Fruit fly (Drosophila melanogaster) whole organism, embryonic: ENCODE measurements around the gene CG33299.
A peak's percentile ranks its signal among the peaks of the same experiment; 100 is the strongest.

Experiments used
- B-H1 ChIP-seq: fragments of 200-800 bp; sonication (Bioruptor generic); IDR thresholded peaks from 3 replicates; pipeline ENCODE4 v1.3.6; 2022; ENCODE audit warnings: missing biosample characterization, missing genetic modification characterization
- BtbVII ChIP-seq: fragments of 200-800 bp; sonication (Bioruptor generic); optimal IDR thresholded peaks from 3 replicates; lab custom pipeline; 2017; ENCODE audit warnings: missing biosample characterization, mild to moderate bottlenecking, missing genetic modification characterization
- C15 ChIP-seq: fragments of 200-800 bp; sonication (Bioruptor generic); IDR thresholded peaks from 3 replicates; pipeline ENCODE4 v1.3.6; 2022; ENCODE audit warnings: missing biosample characterization, missing genetic modification characterization
- CG10321 ChIP-seq: fragments of 200-800 bp; sonication (Bioruptor generic); IDR thresholded peaks from 2 replicates; pipeline ENCODE4 v1.3.6; 2022; ENCODE audit warnings: missing biosample characterization, missing genetic modification characterization
- CG12155 ChIP-seq: fragments of 200-800 bp; sonication (Bioruptor generic); optimal IDR thresholded peaks from 3 replicates; lab custom pipeline; 2016; ENCODE audit warnings: missing biosample characterization, missing genetic modification characterization
- CG13296 ChIP-seq: fragments of 200-800 bp; sonication (Bioruptor generic); optimal IDR thresholded peaks from 3 replicates; lab custom pipeline; 2018; ENCODE audit warnings: missing biosample characterization, mild to moderate bottlenecking, missing genetic modification characterization
- CG15696 ChIP-seq: fragments of 200-800 bp; sonication (Bioruptor generic); optimal IDR thresholded peaks from 2 replicates; lab custom pipeline; 2019; ENCODE audit warnings: missing biosample characterization, mild to moderate bottlenecking, missing genetic modification characterization, moderate library complexity
- CG1602 ChIP-seq: fragments of 200-800 bp; sonication (Bioruptor generic); optimal IDR thresholded peaks from 3 replicates; lab custom pipeline; 2016; ENCODE audit warnings: missing biosample characterization, missing genetic modification characterization
- CG16779 ChIP-seq: fragments of 200-800 bp; sonication (Bioruptor generic); IDR thresholded peaks from 2 replicates; pipeline ENCODE4 v1.3.6; 2022; ENCODE audit warnings: missing biosample characterization, missing genetic modification characterization
- CG16813 ChIP-seq: fragments of 200-800 bp; sonication (Bioruptor generic); IDR thresholded peaks from 3 replicates; pipeline ENCODE4 v1.3.6; 2022; ENCODE audit warnings: missing biosample characterization, missing genetic modification characterization; ENCODE audit not compliant: partially characterized antibody
- CG16863 ChIP-seq: fragments of 200-800 bp; sonication (Bioruptor generic); optimal IDR thresholded peaks from 3 replicates; lab custom pipeline; 2016; ENCODE audit warnings: missing biosample characterization, missing genetic modification characterization
- CG1792 ChIP-seq: fragments of 200-800 bp; sonication (Bioruptor generic); optimal IDR thresholded peaks from 2 replicates; lab custom pipeline; 2016; ENCODE audit warnings: missing biosample characterization, missing genetic modification characterization
- CG2202 ChIP-seq: fragments of 200-800 bp; sonication (Bioruptor generic); optimal IDR thresholded peaks from 2 replicates; lab custom pipeline; 2018; ENCODE audit warnings: missing biosample characterization, mild to moderate bottlenecking, missing genetic modification characterization
- CG2712 ChIP-seq: fragments of 200-800 bp; optimal IDR thresholded peaks from 3 replicates; lab custom pipeline; 2019; ENCODE audit warnings: missing biosample characterization, mild to moderate bottlenecking, missing genetic modification characterization, moderate library complexity
- CG34422 ChIP-seq: fragments of 200-800 bp; sonication (Bioruptor generic); IDR thresholded peaks from 3 replicates; pipeline ENCODE4 v1.3.6; 2022; ENCODE audit warnings: missing biosample characterization, missing genetic modification characterization
- CG4404 ChIP-seq: fragments of 200-800 bp; sonication (Bioruptor generic); IDR thresholded peaks from 2 replicates; pipeline ENCODE4 v1.3.6; 2022; ENCODE audit warnings: missing biosample characterization, missing genetic modification characterization
- CG5180 ChIP-seq: fragments of 200-800 bp; sonication (Bioruptor generic); optimal IDR thresholded peaks from 3 replicates; lab custom pipeline; 2017; ENCODE audit warnings: missing biosample characterization, missing genetic modification characterization, mild to moderate bottlenecking, moderate library complexity, missing genetic modification reagents
- CG6272 ChIP-seq: fragments of 200-800 bp; sonication (Bioruptor generic); IDR thresholded peaks from 2 replicates; pipeline ENCODE4 v1.3.6; 2022; ENCODE audit warnings: missing biosample characterization, missing genetic modification characterization
- CG8281 ChIP-seq: fragments of 200-800 bp; sonication (Bioruptor generic); optimal IDR thresholded peaks from 2 replicates; lab custom pipeline; 2018; ENCODE audit warnings: missing biosample characterization, mild to moderate bottlenecking, missing genetic modification characterization, moderate library complexity
- CG9437 ChIP-seq: fragments of 200-800 bp; sonication (Bioruptor generic); optimal IDR thresholded peaks from 2 replicates; lab custom pipeline; 2018; ENCODE audit warnings: missing biosample characterization, mild to moderate bottlenecking, missing genetic modification characterization
- CkIIα-i1 ChIP-seq: fragments of 200-800 bp; sonication (Bioruptor generic); IDR thresholded peaks from 2 replicates; pipeline ENCODE4 v1.3.6; 2022; ENCODE audit warnings: missing biosample characterization, missing genetic modification characterization
- CoRest ChIP-seq: fragments of 200-800 bp; sonication (Bioruptor generic); optimal IDR thresholded peaks from 3 replicates; lab custom pipeline; 2018; ENCODE audit warnings: missing biosample characterization, mild to moderate bottlenecking, missing genetic modification characterization, moderate library complexity
- D19B ChIP-seq: fragments of 200-800 bp; sonication (Bioruptor generic); optimal IDR thresholded peaks from 2 replicates; lab custom pipeline; 2017; ENCODE audit warnings: missing biosample characterization, mild to moderate bottlenecking, missing genetic modification characterization
- Drgx ChIP-seq: fragments of 200-800 bp; sonication (Bioruptor generic); IDR thresholded peaks from 2 replicates; pipeline ENCODE4 v1.3.6; 2022; ENCODE audit warnings: missing biosample characterization, missing genetic modification characterization
- Elba2 ChIP-seq: fragments of 200-800 bp; sonication (Bioruptor generic); optimal IDR thresholded peaks from 3 replicates; lab custom pipeline; 2016; ENCODE audit warnings: missing biosample characterization, missing genetic modification characterization
- Ets65A ChIP-seq: fragments of 200-800 bp; sonication (Bioruptor generic); peaks from one replicate; lab custom pipeline; 2016; ENCODE audit warnings: missing biosample characterization, missing genetic modification characterization
- H2.0 ChIP-seq: fragments of 200-800 bp; sonication (Bioruptor generic); IDR thresholded peaks from 2 replicates; pipeline ENCODE4 v1.3.6; 2022; ENCODE audit warnings: missing biosample characterization, missing genetic modification characterization
- HLH4C ChIP-seq: fragments of 200-800 bp; sonication (Bioruptor generic); IDR thresholded peaks from 3 replicates; pipeline ENCODE4 v1.3.6; 2022; ENCODE audit warnings: missing biosample characterization, missing genetic modification characterization; ENCODE audit not compliant: partially characterized antibody
- Mad ChIP-seq: fragments of 200-800 bp; sonication (Bioruptor generic); optimal IDR thresholded peaks from 2 replicates; lab custom pipeline; 2016; ENCODE audit warnings: missing biosample characterization, missing genetic modification characterization
- Rfx ChIP-seq: fragments of 200-800 bp; sonication (Bioruptor generic); IDR thresholded peaks from 2 replicates; pipeline ENCODE4 v1.3.6; 2022; ENCODE audit warnings: missing biosample characterization, missing genetic modification characterization
- Tbp ChIP-seq: fragments of >200 bp; optimal IDR thresholded peaks from 2 replicates; lab custom pipeline; 2018; ENCODE audit warnings: missing biosample characterization, missing genetic modification characterization
- Vsx1 ChIP-seq: fragments of 200-800 bp; sonication (Bioruptor generic); optimal IDR thresholded peaks from 2 replicates; lab custom pipeline; 2017; ENCODE audit warnings: missing biosample characterization, mild to moderate bottlenecking, missing genetic modification characterization, missing genetic modification reagents
- ase ChIP-seq: fragments of 200-800 bp; sonication (Bioruptor generic); IDR thresholded peaks from 3 replicates; pipeline ENCODE4 v1.3.6; 2022; ENCODE audit warnings: missing biosample characterization, missing genetic modification characterization
- dati ChIP-seq: fragments of 200-800 bp; sonication (Bioruptor generic); IDR thresholded peaks from 2 replicates; pipeline ENCODE4 v1.3.6; 2022; ENCODE audit warnings: missing biosample characterization, missing genetic modification characterization
- dmrt99B ChIP-seq: fragments of 200-800 bp; sonication (Bioruptor generic); optimal IDR thresholded peaks from 2 replicates; lab custom pipeline; 2018; ENCODE audit warnings: missing biosample characterization, mild to moderate bottlenecking, missing genetic modification characterization, moderate library complexity
- emc ChIP-seq: fragments of 200-800 bp; sonication (Bioruptor generic); optimal IDR thresholded peaks from 2 replicates; lab custom pipeline; 2016; ENCODE audit warnings: missing biosample characterization, missing genetic modification characterization
- eyg ChIP-seq: fragments of 200-800 bp; sonication (Bioruptor generic); optimal IDR thresholded peaks from 3 replicates; lab custom pipeline; 2016; ENCODE audit warnings: missing biosample characterization, missing genetic modification characterization
- fru ChIP-seq: fragments of >200 bp; optimal IDR thresholded peaks from 2 replicates; lab custom pipeline; 2017
- fu2 ChIP-seq: fragments of 200-800 bp; sonication (Bioruptor generic); optimal IDR thresholded peaks from 2 replicates; lab custom pipeline; 2016; ENCODE audit warnings: missing biosample characterization, missing genetic modification characterization
- grn ChIP-seq: fragments of 200-800 bp; sonication (Bioruptor generic); optimal IDR thresholded peaks from 3 replicates; lab custom pipeline; 2017; ENCODE audit warnings: missing biosample characterization, missing genetic modification characterization
- h ChIP-seq: fragments of >200 bp; optimal IDR thresholded peaks from 2 replicates; lab custom pipeline; 2017
- lola ChIP-seq, 3 experiments: fragments of >200 bp in 2 of 3; fragments of 200-800 bp in 1 of 3; sonication (Bioruptor generic) in 1 of 3; optimal IDR thresholded peaks; 2 replicates each; lab custom pipeline; 2017 to 2019; ENCODE audit warnings: missing biosample characterization in 3 of 3, missing genetic modification characterization in 3 of 3, mild to moderate bottlenecking in 1 of 3, moderate library complexity in 1 of 3
- org-1 ChIP-seq: fragments of 200-800 bp; sonication (Bioruptor generic); optimal IDR thresholded peaks from 2 replicates; lab custom pipeline; 2017; ENCODE audit warnings: missing biosample characterization, missing genetic modification characterization
- otp ChIP-seq: fragments of 200-800 bp; sonication (Bioruptor generic); IDR thresholded peaks from 3 replicates; pipeline ENCODE4, ENCODE4 v1.3.6; 2022; ENCODE audit warnings: missing biosample characterization, missing genetic modification characterization
- pan ChIP-seq, 4 experiments: fragments of >200 bp in 3 of 4; fragments of 200-800 bp in 1 of 4; sonication (Bioruptor generic) in 1 of 4; optimal IDR thresholded peaks in 3 of 4; IDR thresholded peaks in 1 of 4; 2 replicates each; pipeline versions ENCODE4 v1.3.6 to Lab custom; 2017 to 2022; ENCODE audit warnings: missing biosample characterization in 2 of 4, missing genetic modification characterization in 2 of 4, mixed read lengths in 1 of 4
- pfk ChIP-seq: fragments of 200-800 bp; sonication (Bioruptor generic); optimal IDR thresholded peaks from 2 replicates; lab custom pipeline; 2018; ENCODE audit warnings: missing biosample characterization, mild to moderate bottlenecking, missing genetic modification characterization, moderate library complexity
- pzg ChIP-seq: fragments of 200-800 bp; sonication (Bioruptor generic); optimal IDR thresholded peaks from 3 replicates; lab custom pipeline; 2018; ENCODE audit warnings: missing biosample characterization, mild to moderate bottlenecking, missing genetic modification characterization, moderate library complexity
- ranshi ChIP-seq: fragments of 200-800 bp; sonication (Bioruptor generic); IDR thresholded peaks from 2 replicates; pipeline ENCODE4 v1.3.6; 2022; ENCODE audit warnings: missing biosample characterization, missing genetic modification characterization
- row ChIP-seq: fragments of 200-800 bp; sonication (Bioruptor generic); IDR thresholded peaks from 3 replicates; pipeline ENCODE4 v1.3.6; 2022; ENCODE audit warnings: missing biosample characterization, missing genetic modification characterization
- sens ChIP-seq: fragments of 200-800 bp; sonication (Bioruptor generic); peaks from one replicate; lab custom pipeline; 2016; ENCODE audit warnings: missing biosample characterization, missing genetic modification characterization
- slou ChIP-seq: fragments of 200-800 bp; sonication (Bioruptor generic); optimal IDR thresholded peaks from 3 replicates; lab custom pipeline; 2016; ENCODE audit warnings: missing biosample characterization, missing genetic modification characterization

The CG33299 gene

dm6 chr2L:9633811-9634436 lies 22.5 kb upstream of the CG33299 start, which contains the start of gene Apoltp (continued):
- TF ChIP-seq CG5180 (GFP tag; lab: Kevin White, UChicago): peak; percentile 45
- peak; percentile 64 for TF ChIP-seq CoRest (tag; lab: Kevin White, UChicago)
- TF ChIP-seq pzg: no peak
- TF ChIP-seq Vsx1 (GFP tag; lab: Kevin White, UChicago): peak; percentile 14
- peak; percentile 19 for TF ChIP-seq CG8281 (tag; lab: Kevin White, UChicago)
- peak; percentile 15 for TF ChIP-seq pfk (GFP tag; lab: Kevin White, UChicago)
- peak; percentile 63 for TF ChIP-seq D19B (GFP tag; lab: Kevin White, UChicago)
- TF ChIP-seq fu2 (GFP tag; lab: Kevin White, UChicago): no peak
- peak; percentile 76 for TF ChIP-seq BtbVII (GFP tag; lab: Kevin White, UChicago)
- TF ChIP-seq pan (optimal IDR thresholded peaks at IDR 0.05; lab: Kevin White, UChicago): no peak
- TF ChIP-seq pan (GFP tag; optimal IDR thresholded peaks at IDR 0.05 in 1 of 2, IDR thresholded peaks at IDR 0.05 in 1 of 2): peak in 1 of 2 experiments; percentile 71
- no peak for TF ChIP-seq h (lab: Kevin White, UChicago)
- TF ChIP-seq CkIIα-i1: no peak
- peak; percentile 94 for TF ChIP-seq Ets65A
- peak; percentile 52; the same call in 1 of the 3 replicates for TF ChIP-seq CG34422 (GFP tag; lab: Robert Waterston, UW)
- no peak for TF ChIP-seq Mad (GFP tag; lab: Kevin White, UChicago)
- peak; percentile 52; the same call in 1 of the 2 replicates for TF ChIP-seq CG16779
- peak; percentile 17; the same call in 2 of the 3 replicates for TF ChIP-seq ase (GFP tag; lab: Robert Waterston, UW)
- no peak for TF ChIP-seq CG1602
- TF ChIP-seq B-H1 (GFP tag; lab: Robert Waterston, UW): peak; percentile 55; the same call in 2 of the 3 replicates
- TF ChIP-seq Rfx (GFP tag; lab: Robert Waterston, UW): peak; percentile 78
- peak; percentile 83 for TF ChIP-seq dmrt99B (tag; lab: Kevin White, UChicago)
- TF ChIP-seq CG15696 (tag; lab: Kevin White, UChicago): peak; percentile 38
- TF ChIP-seq org-1 (GFP tag; lab: Kevin White, UChicago): peak; percentile 63
- 0 out of 3 replicates have a peak, but pooled peaks have one; percentile 20 for TF ChIP-seq otp (GFP tag; lab: Robert Waterston, UW)
- no peak for TF ChIP-seq CG9437 (GFP tag; lab: Kevin White, UChicago)
- 0 out of 3 replicates have a peak, but pooled peaks have one; percentile 32 for TF ChIP-seq C15
- TF ChIP-seq CG1792 (GFP tag; lab: Kevin White, UChicago): no peak
- peak; percentile 73 for TF ChIP-seq slou (GFP tag; lab: Kevin White, UChicago)
- peak; percentile 64 for TF ChIP-seq ranshi
- peak; percentile 80 for TF ChIP-seq Drgx (GFP tag; lab: Robert Waterston, UW)
- TF ChIP-seq CG16813 (GFP tag; lab: Robert Waterston, UW): no peak
- TF ChIP-seq CG13296 (GFP tag; lab: Kevin White, UChicago): peak; percentile 72
- TF ChIP-seq Tbp (GFP tag; lab: Kevin White, UChicago): no peak
- peak; percentile 58 for TF ChIP-seq CG6272 (GFP tag; lab: Robert Waterston, UW)
- peak; percentile 68 for TF ChIP-seq grn (GFP tag; lab: Kevin White, UChicago)
- TF ChIP-seq dati (GFP tag; lab: Robert Waterston, UW): no peak
- peak; percentile 79 for TF ChIP-seq CG2712 (tag; lab: Kevin White, UChicago)
- TF ChIP-seq CG16863 (GFP tag; lab: Kevin White, UChicago): no peak
- TF ChIP-seq CG10321 (GFP tag; lab: Robert Waterston, UW): no peak
- TF ChIP-seq emc (GFP tag; lab: Kevin White, UChicago): no peak
- TF ChIP-seq fru: no peak
- no peak for TF ChIP-seq eyg (GFP tag; lab: Kevin White, UChicago)
- peak; percentile 42; the same call in 1 of the 2 replicates for TF ChIP-seq CG4404 (GFP tag; lab: Robert Waterston, UW)
- TF ChIP-seq CG12155 (GFP tag; lab: Kevin White, UChicago): peak; percentile 10
- TF ChIP-seq Elba2 (GFP tag; lab: Kevin White, UChicago): no peak
- TF ChIP-seq CG2202 (tag; lab: Kevin White, UChicago): no peak
- TF ChIP-seq HLH4C (GFP tag; lab: Robert Waterston, UW): no peak
- TF ChIP-seq H2.0: peak; percentile 49
- peak in 1 of 3 experiments; percentile 33 for TF ChIP-seq lola (GFP tag; optimal IDR thresholded peaks at IDR 0.05; lab: Kevin White, UChicago)
- TF ChIP-seq row (GFP tag; lab: Robert Waterston, UW): peak; percentile 86
- TF ChIP-seq sens (GFP tag; lab: Kevin White, UChicago): peak; percentile 46
